Worm (Caenorhabditis elegans) whole organism, late embryonic: ENCODE results near the gene srv-17.

Experiments
- ama-1 ChIP-seq: fragments of 150-350 bp; optimal IDR thresholded peaks from 2 replicates; lab custom pipeline; 2014
- ceh-24 ChIP-seq: sonication (generic microtip); optimal IDR thresholded peaks from 2 replicates; lab custom pipeline; 2016; ENCODE audit warnings: mild to moderate bottlenecking, missing genetic modification characterization, missing compliant biosample characterization
- dve-1 ChIP-seq: sonication (generic microtip); optimal IDR thresholded peaks from 2 replicates; lab custom pipeline; 2017; ENCODE audit warnings: antibody characterized with exemption, mild to moderate bottlenecking, missing genetic modification characterization, missing compliant biosample characterization
- elt-2 ChIP-seq: sonication (generic microtip); optimal IDR thresholded peaks from 2 replicates; lab custom pipeline; 2016; ENCODE audit warnings: missing genetic modification reagents, missing genetic modification characterization, missing compliant biosample characterization
- eyg-1 ChIP-seq: sonication (generic microtip); optimal IDR thresholded peaks from 2 replicates; lab custom pipeline; 2016; ENCODE audit warnings: missing genotype, missing genetic modification characterization, missing compliant biosample characterization
- hlh-8 ChIP-seq: sonication (generic microtip); optimal IDR thresholded peaks from 2 replicates; lab custom pipeline; 2016; ENCODE audit warnings: missing genotype, missing genetic modification characterization, missing compliant biosample characterization
- nhr-232 ChIP-seq: sonication (generic microtip); optimal IDR thresholded peaks from 2 replicates; lab custom pipeline; 2016; ENCODE audit warnings: missing genetic modification characterization, missing compliant biosample characterization
- pha-2 ChIP-seq: sonication (generic microtip); optimal IDR thresholded peaks from 2 replicates; lab custom pipeline; 2017; ENCODE audit warnings: mild to moderate bottlenecking, missing genetic modification characterization, missing compliant biosample characterization
- pha-4 ChIP-seq: fragments of 150-350 bp; optimal IDR thresholded peaks from 2 replicates; lab custom pipeline; 2018; ENCODE audit warnings: missing biosample characterization, missing genetic modification reagents, missing genetic modification characterization
- pqm-1 ChIP-seq: sonication (generic microtip); optimal IDR thresholded peaks from 2 replicates; lab custom pipeline; 2016; ENCODE audit warnings: missing genetic modification characterization, missing compliant biosample characterization
- unc-42 ChIP-seq: sonication (generic microtip); optimal IDR thresholded peaks from 2 replicates; lab custom pipeline; 2016; ENCODE audit warnings: missing genotype, missing genetic modification characterization, missing compliant biosample characterization

ce11 chrIV:5877246-5877645, 7.3 kb upstream of the srv-17 start, which contains the start of gene srv-21:
- TF ChIP-seq eyg-1 (tag; lab: Kevin White, UChicago) (no peak), hlh-8 (no peak), dve-1 (tag; lab: Kevin White, UChicago) (no peak), pqm-1 (no peak), pha-2 (tag; lab: Kevin White, UChicago) (no peak), elt-2 (tag; lab: Kevin White, UChicago) (no peak), unc-42 (tag; lab: Kevin White, UChicago) (no peak), pha-4 (no peak), nhr-232 (tag; lab: Kevin White, UChicago) (no peak), ceh-24 (tag; lab: Kevin White, UChicago) (no peak), ama-1 (no peak)
